Fruit fly (Drosophila melanogaster): Measurements from ENCODE around the gene CG43333.
A peak's percentile ranks its signal among the peaks of the same experiment; 100 is the strongest.

CG43333 gene

dm6 chr2L:14198341-14198740 is 17.9 kb upstream of the CG43333 start:
- TF ChIP-seq Pif1A (GFP tag; optimal IDR thresholded peaks at IDR 0.05) (no peak), CG32121 (GFP tag; IDR thresholded peaks at IDR 0.05) (no peak), Snoo (tag; optimal IDR thresholded peaks at IDR 0.05) (no peak), CG10348 (GFP tag; IDR thresholded peaks at IDR 0.05) (no peak), CG15710 (tag; optimal IDR thresholded peaks at IDR 0.05) (no peak), CG34367 (tag; optimal IDR thresholded peaks at IDR 0.05) (no peak), D1 (tag; optimal IDR thresholded peaks at IDR 0.05) (no peak), CG9948 (tag; optimal IDR thresholded peaks at IDR 0.05) (no peak), fd96Ca (GFP tag; IDR thresholded peaks at IDR 0.05) (no peak), Ets98B (GFP tag; IDR thresholded peaks at IDR 0.05) (no peak), gl (tag; optimal IDR thresholded peaks at IDR 0.05) (no peak), CG8159 (tag; optimal IDR thresholded peaks at IDR 0.05) (no peak), EcR (GFP tag; optimal IDR thresholded peaks at IDR 0.05) (no peak), rn (GFP tag; IDR thresholded peaks at IDR 0.05) (no peak), CG14655 (GFP tag; optimal IDR thresholded peaks at IDR 0.05) (no peak), CG17806 (tag; optimal IDR thresholded peaks at IDR 0.05) (no peak), Pif1B (GFP tag; optimal IDR thresholded peaks at IDR 0.05) (no peak)

dm6 chr2L:14197195-14197594 is 16.7 kb upstream of the CG43333 start:
- no peak for TF ChIP-seq CG8159 (tag; optimal IDR thresholded peaks at IDR 0.05)
- TF ChIP-seq CG4496 (GFP tag; IDR thresholded peaks at IDR 0.05): no peak
- TF ChIP-seq rn (GFP tag; IDR thresholded peaks at IDR 0.05): no peak
- TF ChIP-seq Ets98B (GFP tag; IDR thresholded peaks at IDR 0.05): no peak
- TF ChIP-seq CG10348 (GFP tag; IDR thresholded peaks at IDR 0.05): no peak
- no peak for TF ChIP-seq gl (tag; optimal IDR thresholded peaks at IDR 0.05)

- no peak for TF ChIP-seq Ets98B (GFP tag; IDR thresholded peaks at IDR 0.05)
- TF ChIP-seq rn (GFP tag; IDR thresholded peaks at IDR 0.05): no peak
- TF ChIP-seq gl (tag; optimal IDR thresholded peaks at IDR 0.05): no peak
- no peak for TF ChIP-seq CG9948 (tag; optimal IDR thresholded peaks at IDR 0.05)
- no peak for TF ChIP-seq CG10348 (GFP tag; IDR thresholded peaks at IDR 0.05)
- peak; percentile 17 for TF ChIP-seq Snoo (tag; optimal IDR thresholded peaks at IDR 0.05)
Observed at dm6 chr2L:14182896-14183550, 2.5 kb upstream of the CG43333 start.

- no peak for TF ChIP-seq CG4496 (GFP tag; IDR thresholded peaks at IDR 0.05)
- TF ChIP-seq CG15710 (tag; optimal IDR thresholded peaks at IDR 0.05): no peak
- TF ChIP-seq CG8159 (tag; optimal IDR thresholded peaks at IDR 0.05): no peak
Observed at dm6 chr2L:14181839-14182238, 1.4 kb upstream of the CG43333 start.

- TF ChIP-seq CG34367 (tag; optimal IDR thresholded peaks at IDR 0.05): no peak
Observed at dm6 chr2L:14179409-14179808, 1.1 kb downstream of the CG43333 start.

- peak; percentile 16 for TF ChIP-seq EcR (GFP tag; optimal IDR thresholded peaks at IDR 0.05)
- TF ChIP-seq CG32121 (GFP tag; IDR thresholded peaks at IDR 0.05): no peak
- no peak for TF ChIP-seq rn (GFP tag; IDR thresholded peaks at IDR 0.05)
- peak; percentile 6 for TF ChIP-seq Snoo (tag; optimal IDR thresholded peaks at IDR 0.05)
- TF ChIP-seq CG17806 (tag; optimal IDR thresholded peaks at IDR 0.05): no peak
- TF ChIP-seq gl (tag; optimal IDR thresholded peaks at IDR 0.05): no peak
- TF ChIP-seq Ets98B (GFP tag; IDR thresholded peaks at IDR 0.05): no peak
Observed at dm6 chr2L:14177407-14177987, 3.0 kb downstream of the CG43333 start.

- TF ChIP-seq CG10348 (GFP tag; IDR thresholded peaks at IDR 0.05) (no peak), CG8301 (tag; optimal IDR thresholded peaks at IDR 0.05) (no peak), Pif1B (GFP tag; optimal IDR thresholded peaks at IDR 0.05) (no peak), Snoo (tag; optimal IDR thresholded peaks at IDR 0.05) (no peak), CG14655 (GFP tag; optimal IDR thresholded peaks at IDR 0.05) (no peak), rn (GFP tag; IDR thresholded peaks at IDR 0.05) (no peak), EcR (GFP tag; optimal IDR thresholded peaks at IDR 0.05) (no peak), CG32121 (GFP tag; IDR thresholded peaks at IDR 0.05) (no peak), fd96Ca (GFP tag; IDR thresholded peaks at IDR 0.05) (no peak), CG13204 (GFP tag; optimal IDR thresholded peaks at IDR 0.05) (no peak)
Observed at dm6 chr2L:14169653-14170052, 10.8 kb downstream of the CG43333 start.

- TF ChIP-seq D1 (tag; optimal IDR thresholded peaks at IDR 0.05): no peak
- TF ChIP-seq CG13204 (GFP tag; optimal IDR thresholded peaks at IDR 0.05): no peak
- TF ChIP-seq fd96Ca (GFP tag; IDR thresholded peaks at IDR 0.05): no peak
Observed at dm6 chr2L:14163122-14163521, 17.4 kb downstream of the CG43333 start, which contains the start of gene CG43332. Gene CG43332, minus strand, starts transcription at chr2L:14163222.
